Worm (Caenorhabditis elegans) whole organism, midembryonic: ENCODE measurements around the gene ran-5.
"Not testable (repeated sequence)": the region's sequence is repeated elsewhere in the genome, so short reads cannot be mapped to it uniquely, and the experiment has no call there.

Experiments
- T22C8.4 ChIP-seq: fragments of 200-800 bp; sonication (Bioruptor generic); IDR thresholded peaks from 2 replicates; pipeline ENCODE4 v1.3.6; 2022; ENCODE audit warnings: missing genetic modification characterization, missing compliant biosample characterization
- cog-1 ChIP-seq: sonication (generic microtip); optimal IDR thresholded peaks from 2 replicates; lab custom pipeline; 2016; ENCODE audit warnings: missing genetic modification characterization, missing compliant biosample characterization
- flt-1 ChIP-seq: fragments of 200-800 bp; sonication (Bioruptor generic); IDR thresholded peaks from 2 replicates; pipeline ENCODE4 v1.3.6; 2022; ENCODE audit warnings: missing genetic modification characterization, missing compliant biosample characterization
- klf-2 ChIP-seq: fragments of 200-800 bp; sonication (Bioruptor generic); conservative IDR thresholded peaks from 2 replicates; pipeline ENCODE4 v1.3.6; 2022; ENCODE audit warnings: missing genetic modification reagents, missing genetic modification characterization, missing compliant biosample characterization
- med-1 ChIP-seq: sonication (generic microtip); optimal IDR thresholded peaks from 2 replicates; lab custom pipeline; 2017; ENCODE audit warnings: missing genetic modification characterization, mild to moderate bottlenecking, missing compliant biosample characterization, antibody characterized with exemption, missing genetic modification reagents; ENCODE audit not compliant: insufficient read depth
- ref-1 ChIP-seq: fragments of 200-800 bp; sonication (Bioruptor generic); conservative IDR thresholded peaks from 2 replicates; pipeline ENCODE4 v1.3.6; 2022; ENCODE audit warnings: missing genetic modification reagents, missing genetic modification characterization, missing compliant biosample characterization
- tab-1 ChIP-seq: fragments of 200-800 bp; sonication (Bioruptor generic); IDR thresholded peaks from 2 replicates; pipeline ENCODE4 v1.3.6; 2022; ENCODE audit warnings: missing genetic modification characterization, missing compliant biosample characterization
- ztf-23 ChIP-seq: fragments of 200-800 bp; sonication (Bioruptor generic); IDR thresholded peaks from 2 replicates; pipeline ENCODE4 v1.3.6; 2022; ENCODE audit warnings: missing genetic modification reagents, missing genetic modification characterization, missing compliant biosample characterization
- ztf-29 ChIP-seq: fragments of 200-800 bp; sonication (Bioruptor generic); IDR thresholded peaks from 2 replicates; pipeline ENCODE4 v1.3.6; 2022; ENCODE audit warnings: missing genetic modification reagents, missing genetic modification characterization, missing compliant biosample characterization

The ran-5 gene

DNA sequence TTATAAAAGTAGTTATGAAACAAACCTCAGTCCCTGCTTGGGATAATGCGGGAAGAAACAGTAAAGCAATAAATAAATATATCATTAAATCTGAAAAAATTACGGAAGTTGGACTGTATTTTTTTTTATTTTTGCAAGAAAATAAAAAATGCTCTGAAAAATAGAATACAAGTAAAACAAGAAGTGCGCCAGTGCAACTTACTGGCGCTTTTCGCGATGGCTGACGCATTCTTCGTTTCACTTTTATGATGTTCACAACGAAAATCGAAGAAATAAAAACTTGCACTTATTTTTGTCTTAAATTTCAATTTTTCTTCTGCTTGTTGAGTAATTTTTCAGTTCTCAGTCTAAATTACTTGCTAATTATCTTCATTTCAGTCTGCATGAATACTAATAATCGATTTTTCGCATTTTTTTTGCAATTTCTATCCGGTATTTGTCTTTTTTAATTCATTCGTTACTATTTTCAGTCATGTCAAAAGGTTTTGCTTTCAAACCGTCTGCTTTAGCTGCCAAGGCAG is at the start of gene ran-5, which contains the start of gene R12C12.6:
Gene ran-5 (plus strand): TSS at position 471 of the 521 bp plus-strand sequence.
Gene R12C12.6 (minus strand): TSS at position 229 of the 521 bp plus-strand sequence.
- no peak for TF ChIP-seq ztf-29 (GFP tag; lab: Robert Waterston, UW)
- TF ChIP-seq ztf-23 (GFP tag; lab: Robert Waterston, UW) = peak; percentile 64; the same call in 1 of the 2 replicates
- TF ChIP-seq klf-2 (GFP tag; lab: Robert Waterston, UW) = no peak
- peak; percentile 71 for TF ChIP-seq cog-1 (tag; lab: Kevin White, UChicago)
- TF ChIP-seq flt-1 (GFP tag; lab: Robert Waterston, UW) = 0 out of 2 replicates have a peak, but pooled peaks have one; percentile 33
- no peak for TF ChIP-seq med-1 (GFP tag; lab: Kevin White, UChicago)
- no peak for TF ChIP-seq tab-1 (GFP tag; lab: Robert Waterston, UW)
- no peak for TF ChIP-seq ref-1 (GFP tag; lab: Robert Waterston, UW)
- TF ChIP-seq T22C8.4 (GFP tag; lab: Robert Waterston, UW) = no peak

DNA sequence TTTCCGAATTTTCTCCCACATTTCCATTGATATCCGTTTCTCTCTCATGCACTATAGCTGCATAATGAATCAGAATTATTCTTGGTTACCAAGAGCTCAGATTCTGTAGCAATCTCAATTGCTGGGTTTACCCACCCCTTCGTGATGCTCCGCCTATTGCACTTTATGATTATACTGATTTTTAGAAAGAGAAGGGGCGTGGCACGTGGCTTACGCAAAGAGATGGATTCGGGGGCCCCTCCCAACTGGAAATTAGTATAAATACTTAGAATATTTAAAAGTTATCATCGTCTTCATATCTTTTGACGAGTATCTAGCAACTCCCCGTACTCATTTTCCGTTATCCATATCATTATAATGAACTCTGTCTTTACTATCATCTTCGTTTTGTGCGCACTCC is 47.8 kb upstream of the ran-5 start, which contains the start of gene ins-6:
Gene ins-6 (plus strand): TSS at position 301 of the 400 bp plus-strand sequence.
- TF ChIP-seq ztf-23 (GFP tag; lab: Robert Waterston, UW) = no peak
- no peak for TF ChIP-seq tab-1 (GFP tag; lab: Robert Waterston, UW)
- TF ChIP-seq med-1 (GFP tag; lab: Kevin White, UChicago) = no peak
- no peak for TF ChIP-seq cog-1 (tag; lab: Kevin White, UChicago)
- no peak for TF ChIP-seq ztf-29 (GFP tag; lab: Robert Waterston, UW)
- TF ChIP-seq flt-1 (GFP tag; lab: Robert Waterston, UW) = no peak
- TF ChIP-seq klf-2 (GFP tag; lab: Robert Waterston, UW) = no peak
- TF ChIP-seq T22C8.4 (GFP tag; lab: Robert Waterston, UW) = no peak
- TF ChIP-seq ref-1 (GFP tag; lab: Robert Waterston, UW) = no peak

DNA sequence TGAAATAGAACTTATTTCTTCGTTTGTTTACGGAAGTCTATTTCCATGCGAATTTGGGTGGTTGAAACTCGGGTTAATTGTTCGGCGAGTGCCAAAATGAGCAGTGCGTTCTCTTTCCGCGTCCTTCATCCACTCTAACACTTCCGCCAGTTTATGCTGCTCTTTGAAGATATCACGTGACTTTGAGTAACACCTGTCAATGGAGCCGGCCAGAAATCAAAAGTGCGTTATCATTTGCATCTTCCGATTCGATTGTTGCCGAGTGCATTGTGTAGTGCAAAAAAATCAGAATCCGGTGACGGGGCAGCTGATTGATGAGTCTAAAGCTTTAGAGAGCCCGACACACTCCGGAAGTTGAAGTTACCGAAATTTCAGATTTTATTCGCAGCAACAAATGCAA is 46.9 kb upstream of the ran-5 start:
- TF ChIP-seq tab-1 (GFP tag; lab: Robert Waterston, UW) (no peak), ztf-23 (GFP tag; lab: Robert Waterston, UW) (no peak), T22C8.4 (GFP tag; lab: Robert Waterston, UW) (no peak), flt-1 (GFP tag; lab: Robert Waterston, UW) (no peak), ztf-29 (GFP tag; lab: Robert Waterston, UW) (no peak), klf-2 (GFP tag; lab: Robert Waterston, UW) (no peak), med-1 (GFP tag; lab: Kevin White, UChicago) (no peak)

DNA sequence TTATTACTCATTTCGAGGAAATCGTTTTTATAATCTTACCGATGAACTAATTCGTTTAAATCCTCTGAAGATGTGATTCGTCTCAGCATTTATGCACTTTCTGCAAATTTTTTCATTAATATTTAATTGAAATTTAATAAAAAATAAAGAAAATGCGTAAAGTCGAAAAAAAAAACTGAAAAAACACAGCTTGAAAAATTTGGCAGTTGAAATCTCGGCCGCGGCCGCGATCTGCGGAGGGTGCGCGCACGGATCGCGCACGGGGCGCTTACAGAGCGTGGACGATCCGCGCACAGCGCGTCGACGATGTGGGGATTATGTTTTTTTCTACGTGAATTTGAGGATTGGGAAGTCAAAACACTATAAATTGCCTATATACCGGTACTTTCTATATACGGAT is 39.0 kb upstream of the ran-5 start, which contains the start of gene ZK84.4:
Gene ZK84.4 (minus strand): TSS at position 101 of the 400 bp plus-strand sequence.
- TF ChIP-seq med-1 (GFP tag; lab: Kevin White, UChicago); ztf-23 (GFP tag; lab: Robert Waterston, UW); ztf-29 (GFP tag; lab: Robert Waterston, UW): not testable (repeated sequence)

DNA sequence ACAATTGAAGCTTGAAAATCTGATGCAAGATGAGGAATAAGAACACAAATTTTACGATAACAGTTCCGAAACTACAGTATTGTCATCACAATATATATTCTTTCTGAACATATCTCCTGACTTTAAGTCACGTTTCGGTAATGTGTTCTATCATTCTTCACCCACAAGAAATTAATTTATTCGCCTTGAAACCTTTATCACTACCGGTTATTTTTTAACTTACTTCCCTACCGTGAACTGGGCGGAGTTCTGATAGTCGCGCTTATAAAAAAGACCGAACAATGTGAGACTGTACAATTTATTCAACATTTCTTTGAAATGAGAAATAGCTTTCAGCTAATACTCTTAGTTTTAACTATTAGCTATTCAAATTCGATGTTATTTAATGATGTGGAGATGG is 37.4 kb upstream of the ran-5 start, which contains the start of gene ins-20:
Gene ins-20 (plus strand): TSS at position 301 of the 400 bp plus-strand sequence.
- TF ChIP-seq klf-2 (GFP tag; lab: Robert Waterston, UW) = no peak
- no peak for TF ChIP-seq tab-1 (GFP tag; lab: Robert Waterston, UW)
- TF ChIP-seq ztf-23 (GFP tag; lab: Robert Waterston, UW) = no peak
- TF ChIP-seq ref-1 (GFP tag; lab: Robert Waterston, UW) = no peak
- TF ChIP-seq cog-1 (tag; lab: Kevin White, UChicago) = no peak
- TF ChIP-seq flt-1 (GFP tag; lab: Robert Waterston, UW) = no peak
- no peak for TF ChIP-seq med-1 (GFP tag; lab: Kevin White, UChicago)

DNA sequence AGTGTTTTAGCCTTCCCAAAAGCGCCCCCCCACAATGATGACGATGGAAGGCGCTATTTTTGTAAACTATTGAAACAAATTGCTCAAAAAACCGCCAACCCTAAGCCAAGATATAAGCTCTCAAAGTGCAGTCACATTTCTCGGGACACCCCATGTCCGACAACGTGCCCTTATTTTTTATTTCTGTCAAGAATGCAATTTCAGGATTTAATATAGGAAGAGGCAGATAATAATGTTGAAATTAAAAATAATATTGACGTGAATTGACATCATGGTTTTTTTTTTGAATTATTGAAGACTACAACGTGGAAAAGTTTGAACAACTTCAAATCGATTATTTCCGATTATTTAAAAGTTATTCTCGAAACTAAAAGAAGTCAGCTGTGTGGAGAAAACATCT is 33.9 kb upstream of the ran-5 start, which contains the start of gene ZK84.2:
Gene ZK84.2 (plus strand): TSS at position 301 of the 400 bp plus-strand sequence.
- not testable (repeated sequence) for TF ChIP-seq ref-1, ztf-23, ztf-29 (GFP tag; lab: Robert Waterston, UW)

DNA sequence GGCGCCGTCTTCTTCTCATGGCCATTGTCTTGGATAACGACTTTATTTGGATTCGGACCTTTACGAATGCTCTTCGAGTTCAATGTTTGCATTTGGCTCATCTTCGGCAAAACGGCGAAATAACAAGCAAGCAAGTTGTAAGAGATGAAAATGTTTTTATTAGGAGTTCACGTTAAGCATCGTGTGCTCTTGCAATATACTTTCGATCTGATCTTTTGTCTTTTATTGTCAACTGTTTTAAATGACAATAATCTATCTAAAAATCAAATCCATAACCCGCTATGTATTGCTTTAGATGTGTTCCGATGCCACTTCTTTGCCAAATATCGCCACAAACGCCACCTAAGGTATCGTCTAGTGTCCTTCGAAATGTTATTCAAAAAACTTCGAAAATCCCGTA is 31.5 kb upstream of the ran-5 start, which contains the start of gene ZK84.5:
Gene ZK84.5 (minus strand): TSS at position 101 of the 400 bp plus-strand sequence.
- TF ChIP-seq ztf-23 (GFP tag; lab: Robert Waterston, UW) (no peak), ref-1 (GFP tag; lab: Robert Waterston, UW) (no peak), tab-1 (GFP tag; lab: Robert Waterston, UW) (no peak), med-1 (GFP tag; lab: Kevin White, UChicago) (no peak), flt-1 (GFP tag; lab: Robert Waterston, UW) (no peak)

DNA sequence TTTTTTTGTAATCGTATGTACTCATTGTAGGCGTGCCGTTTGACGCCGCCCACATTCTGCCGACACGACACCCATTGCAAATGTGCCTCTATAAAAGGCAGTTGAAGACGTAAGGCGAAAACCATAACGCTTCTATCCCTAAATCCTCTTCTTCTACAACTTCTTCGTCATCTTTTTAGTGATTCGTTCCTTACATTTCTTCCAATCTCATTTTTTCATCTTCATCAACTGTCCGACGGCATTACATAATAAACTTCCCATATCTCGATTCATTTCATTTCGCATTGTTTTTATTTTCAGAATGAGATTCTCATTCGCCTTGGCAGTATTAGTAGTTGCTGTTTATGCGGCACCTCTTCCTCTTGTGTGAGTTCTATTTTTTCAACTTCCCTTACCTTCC is 27.6 kb upstream of the ran-5 start, which contains the start of gene ZK84.1:
Gene ZK84.1 (plus strand): TSS at position 301 of the 400 bp plus-strand sequence.
- no peak for TF ChIP-seq T22C8.4 (GFP tag; lab: Robert Waterston, UW)
- TF ChIP-seq klf-2 (GFP tag; lab: Robert Waterston, UW) = no peak
- TF ChIP-seq ztf-23 (GFP tag; lab: Robert Waterston, UW) = no peak

DNA sequence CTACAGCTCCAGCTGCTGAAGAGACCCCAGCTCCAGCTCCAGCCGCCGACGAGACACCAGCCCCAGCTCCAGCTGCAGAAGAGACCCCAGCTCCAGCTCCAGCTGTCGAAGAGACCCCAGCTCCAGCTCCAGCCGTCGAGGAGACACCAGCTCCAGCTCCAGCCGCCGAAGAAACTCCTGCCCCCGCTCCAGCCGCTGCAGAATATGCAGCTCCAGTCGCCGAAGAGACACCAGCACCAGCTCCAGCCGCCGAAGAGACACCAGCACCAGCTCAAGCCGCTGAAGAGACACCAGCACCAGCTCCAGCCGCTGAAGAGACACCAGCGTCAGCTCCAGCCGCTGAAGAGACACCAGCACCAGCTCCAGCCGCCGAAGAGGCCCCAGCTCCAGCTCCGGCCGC is 25.3 kb upstream of the ran-5 start:
- TF ChIP-seq T22C8.4 (GFP tag; lab: Robert Waterston, UW) (no peak), med-1 (GFP tag; lab: Kevin White, UChicago) (no peak), ztf-23 (GFP tag; lab: Robert Waterston, UW) (no peak), ref-1 (GFP tag; lab: Robert Waterston, UW) (no peak), klf-2 (GFP tag; lab: Robert Waterston, UW) (no peak), ztf-29 (GFP tag; lab: Robert Waterston, UW) (no peak), cog-1 (tag; lab: Kevin White, UChicago) (no peak), flt-1 (GFP tag; lab: Robert Waterston, UW) (no peak), tab-1 (GFP tag; lab: Robert Waterston, UW) (no peak)
